Fruit fly (Drosophila melanogaster) whole organism, embryonic: ENCODE measurements around the gene CG43779.

Source experiments
- CG10147 ChIP-seq: fragments of 200-800 bp; sonication (Bioruptor generic); optimal IDR thresholded peaks from 2 replicates; lab custom pipeline; 2019; ENCODE audit warnings: missing biosample characterization, mild to moderate bottlenecking, missing genetic modification characterization, moderate library complexity
- CG10366 ChIP-seq: fragments of 200-800 bp; sonication (Bioruptor generic); IDR thresholded peaks from 2 replicates; pipeline ENCODE4 v1.3.6; 2022; ENCODE audit warnings: missing biosample characterization, missing genetic modification characterization
- CG11085 ChIP-seq: fragments of 200-800 bp; sonication (Bioruptor generic); IDR thresholded peaks from 2 replicates; pipeline ENCODE4 v1.3.6; 2022; ENCODE audit warnings: missing biosample characterization, missing genetic modification characterization
- CG12104 ChIP-seq: fragments of 200-800 bp; sonication (Bioruptor generic); optimal IDR thresholded peaks from 3 replicates; lab custom pipeline; 2016; ENCODE audit warnings: missing biosample characterization, missing genetic modification characterization
- CG12219 ChIP-seq: fragments of 200-800 bp; sonication (Bioruptor generic); optimal IDR thresholded peaks from 3 replicates; lab custom pipeline; 2018; ENCODE audit warnings: missing biosample characterization, mild to moderate bottlenecking, missing genetic modification characterization
- CG13287 ChIP-seq: fragments of 200-800 bp; sonication (Bioruptor generic); IDR thresholded peaks from 2 replicates; pipeline ENCODE4 v1.3.6; 2022; ENCODE audit warnings: missing biosample characterization, missing genetic modification characterization; ENCODE audit not compliant: partially characterized antibody
- CG14014 ChIP-seq: fragments of 200-800 bp; sonication (Bioruptor generic); IDR thresholded peaks from 2 replicates; pipeline ENCODE4 v1.3.6; 2022; ENCODE audit warnings: missing biosample characterization, missing genetic modification characterization
- CG18619 ChIP-seq: fragments of 200-800 bp; sonication (Bioruptor generic); optimal IDR thresholded peaks from 3 replicates; lab custom pipeline; 2017; ENCODE audit warnings: missing biosample characterization, mild to moderate bottlenecking, missing genetic modification characterization
- CG2129 ChIP-seq: fragments of 200-800 bp; sonication (Bioruptor generic); IDR thresholded peaks from 2 replicates; pipeline ENCODE4 v1.3.6; 2022; ENCODE audit warnings: missing biosample characterization, missing genetic modification characterization; ENCODE audit not compliant: partially characterized antibody
- CG30020 ChIP-seq: fragments of 200-800 bp; optimal IDR thresholded peaks from 2 replicates; lab custom pipeline; 2019; ENCODE audit warnings: missing biosample characterization, mild to moderate bottlenecking, missing genetic modification characterization, moderate library complexity
- CG3065 ChIP-seq: fragments of 200-800 bp; sonication (Bioruptor generic); optimal IDR thresholded peaks from 2 replicates; lab custom pipeline; 2016; ENCODE audit warnings: missing biosample characterization, missing genetic modification characterization
- CG34422 ChIP-seq: fragments of 200-800 bp; sonication (Bioruptor generic); IDR thresholded peaks from 3 replicates; pipeline ENCODE4 v1.3.6; 2022; ENCODE audit warnings: missing biosample characterization, missing genetic modification characterization
- CG42726 ChIP-seq: fragments of 200-800 bp; sonication (Bioruptor generic); IDR thresholded peaks from 2 replicates; pipeline ENCODE4 v1.3.6; 2022; ENCODE audit warnings: missing biosample characterization, missing genetic modification characterization; ENCODE audit not compliant: partially characterized antibody
- CG7372 ChIP-seq: fragments of 200-800 bp; sonication (Bioruptor generic); IDR thresholded peaks from 2 replicates; pipeline ENCODE4 v1.3.6; 2022; ENCODE audit warnings: missing biosample characterization, missing genetic modification characterization
- CG7745 ChIP-seq: fragments of 200-800 bp; sonication (Bioruptor generic); optimal IDR thresholded peaks from 2 replicates; lab custom pipeline; 2018; ENCODE audit warnings: missing biosample characterization, mild to moderate bottlenecking, missing genetic modification characterization, moderate library complexity
- CG8290 ChIP-seq, 3 experiments: fragments of 200-800 bp; sonication (Bioruptor generic); optimal IDR thresholded peaks; 2 replicates each; lab custom pipeline; 2016 to 2019; ENCODE audit warnings: missing biosample characterization in 3 of 3, missing genetic modification characterization in 3 of 3, mild to moderate bottlenecking in 2 of 3, moderate library complexity in 1 of 3
- CG9817 ChIP-seq: fragments of 200-800 bp; sonication (Bioruptor generic); optimal IDR thresholded peaks from 2 replicates; lab custom pipeline; 2018; ENCODE audit warnings: missing biosample characterization, mild to moderate bottlenecking, missing genetic modification characterization, moderate library complexity
- Deaf1 ChIP-seq: fragments of 200-800 bp; optimal IDR thresholded peaks from 3 replicates; lab custom pipeline; 2019; ENCODE audit warnings: missing biosample characterization, mild to moderate bottlenecking, missing genetic modification characterization, moderate library complexity
- Doc2 ChIP-seq: fragments of 200-800 bp; sonication (Bioruptor generic); IDR thresholded peaks from 2 replicates; pipeline ENCODE4 v1.3.6; 2022; ENCODE audit warnings: missing biosample characterization, missing genetic modification characterization
- E2f2 ChIP-seq: fragments of 200-800 bp; sonication (Bioruptor generic); IDR thresholded peaks from 2 replicates; pipeline ENCODE4 v1.3.6; 2022; ENCODE audit warnings: missing biosample characterization, missing genetic modification characterization
- Fer1 ChIP-seq: fragments of 200-800 bp; sonication (Bioruptor generic); optimal IDR thresholded peaks from 2 replicates; lab custom pipeline; 2017; ENCODE audit warnings: missing biosample characterization, mild to moderate bottlenecking, missing genetic modification characterization
- Hr51 ChIP-seq, 2 experiments: fragments of 200-800 bp; sonication (Bioruptor generic); optimal IDR thresholded peaks; 2 replicates in 1 of 2; 3 replicates in 1 of 2; lab custom pipeline; 2016 to 2018; ENCODE audit warnings: missing biosample characterization in 2 of 2, missing genetic modification characterization in 2 of 2, mild to moderate bottlenecking in 1 of 2, moderate library complexity in 1 of 2
- Lim3 ChIP-seq: fragments of 200-800 bp; sonication (Bioruptor generic); IDR thresholded peaks from 2 replicates; pipeline ENCODE4 v1.3.6; 2022; ENCODE audit warnings: missing biosample characterization, missing genetic modification characterization
- MBD-R2 ChIP-seq: fragments of 200-800 bp; sonication (Bioruptor generic); IDR thresholded peaks from 2 replicates; pipeline ENCODE4 v1.3.6; 2022; ENCODE audit warnings: missing biosample characterization, missing genetic modification characterization
- Med ChIP-seq: fragments of 200-800 bp; sonication (Bioruptor generic); peaks from one replicate; lab custom pipeline; 2016; ENCODE audit warnings: missing biosample characterization, missing genetic modification characterization, mild to moderate bottlenecking, inconsistent platforms, moderate library complexity
- Meics ChIP-seq: fragments of 200-800 bp; sonication (Bioruptor generic); optimal IDR thresholded peaks from 2 replicates; lab custom pipeline; 2017; ENCODE audit warnings: missing biosample characterization, mild to moderate bottlenecking, missing genetic modification characterization
- Nf-YA ChIP-seq: fragments of 200-800 bp; sonication (Bioruptor generic); IDR thresholded peaks from 2 replicates; pipeline ENCODE4 v1.3.6; 2022; ENCODE audit warnings: missing biosample characterization, missing genetic modification characterization
- Ptx1 ChIP-seq: fragments of 200-800 bp; sonication (Bioruptor generic); IDR thresholded peaks from 2 replicates; pipeline ENCODE4 v1.3.6; 2022; ENCODE audit warnings: missing biosample characterization, missing genetic modification characterization
- Rx ChIP-seq: fragments of 200-800 bp; sonication (Bioruptor generic); IDR thresholded peaks from 2 replicates; pipeline ENCODE4 v1.3.6; 2022; ENCODE audit warnings: missing biosample characterization, missing genetic modification characterization
- Xrp1 ChIP-seq: fragments of 200-800 bp; sonication (Bioruptor generic); IDR thresholded peaks from 2 replicates; pipeline ENCODE4 v1.3.6; 2022; ENCODE audit warnings: missing biosample characterization, missing genetic modification characterization
- ara ChIP-seq: fragments of 200-800 bp; sonication (Bioruptor generic); IDR thresholded peaks from 2 replicates; pipeline ENCODE4 v1.3.6; 2022; ENCODE audit warnings: missing biosample characterization, missing genetic modification characterization
- az2 ChIP-seq: fragments of 200-800 bp; sonication (Bioruptor generic); optimal IDR thresholded peaks from 3 replicates; lab custom pipeline; 2016; ENCODE audit warnings: missing biosample characterization, missing genetic modification characterization
- chif ChIP-seq, 2 experiments: fragments of 200-800 bp; sonication (Bioruptor generic); optimal IDR thresholded peaks; 3 replicates each; lab custom pipeline; 2016; ENCODE audit warnings: missing biosample characterization in 2 of 2, missing genetic modification characterization in 2 of 2
- ci ChIP-seq: fragments of 200-800 bp; sonication (Bioruptor generic); IDR thresholded peaks from 3 replicates; pipeline ENCODE4 v1.3.6; 2022; ENCODE audit warnings: missing biosample characterization, missing genetic modification characterization
- crc ChIP-seq: fragments of 200-800 bp; sonication (Bioruptor generic); optimal IDR thresholded peaks from 2 replicates; lab custom pipeline; 2016; ENCODE audit warnings: missing biosample characterization, missing genetic modification characterization
- fd96Cb ChIP-seq: fragments of 200-800 bp; sonication (Bioruptor generic); optimal IDR thresholded peaks from 2 replicates; lab custom pipeline; 2018; ENCODE audit warnings: missing biosample characterization, mild to moderate bottlenecking, missing genetic modification characterization, moderate library complexity
- fru ChIP-seq: fragments of >200 bp; optimal IDR thresholded peaks from 2 replicates; lab custom pipeline; 2017
- gsb-n ChIP-seq: fragments of 200-800 bp; sonication (Bioruptor generic); optimal IDR thresholded peaks from 3 replicates; lab custom pipeline; 2018; ENCODE audit warnings: missing biosample characterization, mild to moderate bottlenecking, missing genetic modification characterization
- hb ChIP-seq: fragments of 200-800 bp; sonication (Bioruptor generic); IDR thresholded peaks from 3 replicates; pipeline ENCODE4 v1.3.6; 2022; ENCODE audit warnings: missing biosample characterization, missing genetic modification characterization; ENCODE audit not compliant: partially characterized antibody
- ind ChIP-seq: fragments of 200-800 bp; sonication (Bioruptor generic); optimal IDR thresholded peaks from 3 replicates; lab custom pipeline; 2016; ENCODE audit warnings: missing biosample characterization, missing genetic modification characterization
- knrl ChIP-seq: fragments of 200-800 bp; sonication (Bioruptor generic); IDR thresholded peaks from 3 replicates; pipeline ENCODE4 v1.3.6; 2022; ENCODE audit warnings: missing biosample characterization, missing genetic modification characterization; ENCODE audit not compliant: partially characterized antibody
- lmd ChIP-seq: fragments of 200-800 bp; sonication (Bioruptor generic); IDR thresholded peaks from 2 replicates; pipeline ENCODE4 v1.3.6; 2022; ENCODE audit warnings: missing biosample characterization, missing genetic modification characterization
- lov ChIP-seq, 2 experiments: fragments of 200-800 bp in 1 of 2; fragments of >200 bp in 1 of 2; sonication (Bioruptor generic) in 1 of 2; IDR thresholded peaks in 1 of 2; optimal IDR thresholded peaks in 1 of 2; 2 replicates in 1 of 2; 3 replicates in 1 of 2; pipeline versions ENCODE4 v1.3.6 to Lab custom; 2017 to 2022; ENCODE audit warnings: missing biosample characterization in 1 of 2, missing genetic modification characterization in 1 of 2
- org-1 ChIP-seq: fragments of 200-800 bp; sonication (Bioruptor generic); optimal IDR thresholded peaks from 2 replicates; lab custom pipeline; 2017; ENCODE audit warnings: missing biosample characterization, missing genetic modification characterization
- pnt ChIP-seq: fragments of 200-800 bp; sonication (Bioruptor generic); optimal IDR thresholded peaks from 3 replicates; lab custom pipeline; 2016; ENCODE audit warnings: missing biosample characterization, missing genetic modification characterization
- pum ChIP-seq: fragments of 200-800 bp; sonication (Bioruptor generic); optimal IDR thresholded peaks from 2 replicates; lab custom pipeline; 2016; ENCODE audit warnings: missing biosample characterization, missing genetic modification characterization
- salm ChIP-seq: fragments of 200-800 bp; sonication (Bioruptor generic); optimal IDR thresholded peaks from 2 replicates; lab custom pipeline; 2018; ENCODE audit warnings: missing biosample characterization, mild to moderate bottlenecking, missing genetic modification characterization
- sens ChIP-seq: fragments of 200-800 bp; sonication (Bioruptor generic); peaks from one replicate; lab custom pipeline; 2016; ENCODE audit warnings: missing biosample characterization, missing genetic modification characterization
- sisA ChIP-seq: fragments of 200-800 bp; sonication (Bioruptor generic); IDR thresholded peaks from 2 replicates; pipeline ENCODE4 v1.3.6; 2022; ENCODE audit warnings: missing biosample characterization, missing genetic modification characterization
- slbo ChIP-seq: fragments of 200-800 bp; sonication (Bioruptor generic); IDR thresholded peaks from 2 replicates; pipeline ENCODE4 v1.3.6; 2022; ENCODE audit warnings: missing biosample characterization, missing genetic modification characterization
- so ChIP-seq: fragments of 200-800 bp; sonication (Bioruptor generic); IDR thresholded peaks from 3 replicates; pipeline ENCODE4 v1.3.6; 2022; ENCODE audit warnings: missing biosample characterization, missing genetic modification characterization
- yki ChIP-seq: fragments of >200 bp; optimal IDR thresholded peaks from 3 replicates; lab custom pipeline; 2018

CG43779 gene

DNA sequence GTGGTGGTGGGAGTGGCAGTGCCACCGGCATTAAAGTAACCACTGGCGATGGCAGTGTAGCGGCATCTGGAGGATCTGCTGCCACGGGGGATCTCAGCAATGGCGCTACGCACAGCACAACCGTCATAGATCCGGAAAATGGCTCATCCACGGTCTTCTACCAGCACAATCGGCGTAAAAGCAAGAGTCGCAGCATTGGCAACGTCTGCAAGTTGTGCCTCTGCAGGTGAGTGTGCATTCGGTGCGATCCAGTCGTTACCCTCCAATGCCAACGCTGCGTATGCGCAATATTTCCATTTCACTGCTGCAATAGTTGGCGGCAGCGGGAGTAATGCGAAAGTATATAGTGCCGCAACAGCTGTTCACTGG is 15.5 kb downstream of the CG43779 start:
- TF ChIP-seq CG12219 (GFP tag; lab: Kevin White, UChicago) (no peak), sisA (GFP tag; lab: Robert Waterston, UW) (no peak), CG18619 (GFP tag; lab: Kevin White, UChicago) (no peak), chif (GFP tag; optimal IDR thresholded peaks at IDR 0.05; lab: Kevin White, UChicago) (no peak), ci (GFP tag; lab: Robert Waterston, UW) (0 out of 3 replicates have a peak, but pooled peaks have one; percentile 1), pnt (no peak), CG8290 (GFP tag; optimal IDR thresholded peaks at IDR 0.05; lab: Kevin White, UChicago) (no peak), CG8290 (tag; optimal IDR thresholded peaks at IDR 0.05; lab: Kevin White, UChicago) (no peak), CG10366 (no peak), CG13287 (GFP tag; lab: Robert Waterston, UW) (no peak), CG7372 (GFP tag; lab: Robert Waterston, UW) (peak; percentile 65), CG14014 (GFP tag; lab: Robert Waterston, UW) (no peak), Nf-YA (GFP tag; lab: Robert Waterston, UW) (0 out of 2 replicates have a peak, but pooled peaks have one; percentile 5), lmd (GFP tag; lab: Robert Waterston, UW) (0 out of 2 replicates have a peak, but pooled peaks have one; percentile 20), Lim3 (GFP tag; lab: Robert Waterston, UW) (no peak), Deaf1 (tag; lab: Kevin White, UChicago) (no peak), org-1 (peak; percentile 41), CG2129 (GFP tag; lab: Robert Waterston, UW) (no peak), lov (optimal IDR thresholded peaks at IDR 0.05; lab: Kevin White, UChicago) (no peak), lov (GFP tag; IDR thresholded peaks at IDR 0.05; lab: Robert Waterston, UW) (no peak), Meics (GFP tag; lab: Kevin White, UChicago) (no peak), Fer1 (GFP tag; lab: Kevin White, UChicago) (no peak), Xrp1 (GFP tag; lab: Robert Waterston, UW) (peak; percentile 28; the same call in 1 of the 2 replicates), hb (GFP tag; lab: Robert Waterston, UW) (no peak), gsb-n (no peak), knrl (GFP tag; lab: Robert Waterston, UW) (peak; percentile 44; the same call in 1 of the 3 replicates), E2f2 (GFP tag; lab: Robert Waterston, UW) (0 out of 2 replicates have a peak, but pooled peaks have one; percentile 2), sens (GFP tag; lab: Kevin White, UChicago) (no peak), az2 (GFP tag; lab: Kevin White, UChicago) (no peak), yki (lab: Kevin White, UChicago) (no peak), Ptx1 (GFP tag; lab: Robert Waterston, UW) (no peak), Hr51 (GFP tag; optimal IDR thresholded peaks at IDR 0.05; lab: Kevin White, UChicago) (peak in 1 of 2 experiments; percentile 16), Doc2 (GFP tag; lab: Robert Waterston, UW) (no peak), Rx (GFP tag; lab: Robert Waterston, UW) (no peak), CG9817 (tag; lab: Kevin White, UChicago) (no peak), fru (lab: Kevin White, UChicago) (no peak), CG10147 (GFP tag; lab: Kevin White, UChicago) (no peak), ara (GFP tag; lab: Robert Waterston, UW) (no peak), CG11085 (GFP tag; lab: Robert Waterston, UW) (no peak), MBD-R2 (GFP tag; lab: Robert Waterston, UW) (no peak), Med (GFP tag; lab: Kevin White, UChicago) (peak; percentile 25), slbo (GFP tag; lab: Robert Waterston, UW) (no peak), CG3065 (GFP tag; lab: Kevin White, UChicago) (no peak), fd96Cb (tag; lab: Kevin White, UChicago) (no peak), CG12104 (GFP tag; lab: Kevin White, UChicago) (no peak), CG30020 (tag; lab: Kevin White, UChicago) (no peak), so (GFP tag; lab: Robert Waterston, UW) (no peak), crc (GFP tag; lab: Kevin White, UChicago) (no peak), CG42726 (GFP tag; lab: Robert Waterston, UW) (no peak), pum (no peak), CG34422 (GFP tag; lab: Robert Waterston, UW) (0 out of 3 replicates have a peak, but pooled peaks have one; percentile 31), CG7745 (tag; lab: Kevin White, UChicago) (no peak), ind (peak; percentile 4), salm (tag; lab: Kevin White, UChicago) (no peak)
